Worm (Caenorhabditis elegans) whole organism, mixed stage, embryonic: ENCODE measurements around the gene R12B2.13.

Source experiments
- ceh-83 ChIP-seq: fragments of 200-800 bp; sonication (Bioruptor generic); optimal IDR thresholded peaks from 2 replicates; lab custom pipeline; 2018; ENCODE audit warnings: mild to moderate bottlenecking, missing genetic modification characterization, missing compliant biosample characterization
- elt-3 ChIP-seq: fragments of 150-350 bp; optimal IDR thresholded peaks from 2 replicates; lab custom pipeline; 2014; ENCODE audit warnings: missing biosample characterization, missing genetic modification characterization
- lsy-2 ChIP-seq: fragments of 150-350 bp; optimal IDR thresholded peaks from 2 replicates; lab custom pipeline; 2014; ENCODE audit warnings: missing biosample characterization, missing genetic modification characterization
- nhr-12 ChIP-seq: fragments of 150-350 bp; optimal IDR thresholded peaks from 2 replicates; lab custom pipeline; 2014; ENCODE audit warnings: missing biosample characterization, missing genetic modification characterization
- nhr-28 ChIP-seq: fragments of 150-350 bp; optimal IDR thresholded peaks from 2 replicates; lab custom pipeline; 2014; ENCODE audit warnings: missing biosample characterization, missing genetic modification characterization
- pha-4 ChIP-seq: fragments of 150-350 bp; optimal IDR thresholded peaks from 2 replicates; lab custom pipeline; 2018; ENCODE audit warnings: missing biosample characterization, missing genetic modification reagents, missing genetic modification characterization
- snpc-4 ChIP-seq: fragments of 150-350 bp; optimal IDR thresholded peaks from 2 replicates; lab custom pipeline; 2014; ENCODE audit warnings: missing biosample characterization, missing genetic modification characterization
- tbx-8 ChIP-seq: fragments of 200-800 bp; sonication (Bioruptor generic); optimal IDR thresholded peaks from 2 replicates; lab custom pipeline; 2018; ENCODE audit warnings: mild to moderate bottlenecking, missing genetic modification characterization, moderate library complexity, missing compliant biosample characterization
- unc-39 ChIP-seq: fragments of 150-350 bp; optimal IDR thresholded peaks from 2 replicates; lab custom pipeline; 2014; ENCODE audit warnings: missing biosample characterization, missing genetic modification characterization

- TF ChIP-seq elt-3 (tag; lab: Kevin White, UChicago) (no peak), snpc-4 (tag; lab: Kevin White, UChicago) (no peak), nhr-28 (no peak), unc-39 (tag; lab: Kevin White, UChicago) (no peak), pha-4 (tag; lab: Kevin White, UChicago) (no peak), lsy-2 (no peak), nhr-12 (no peak), ceh-83 (GFP tag; lab: Kevin White, UChicago) (no peak), tbx-8 (GFP tag; lab: Kevin White, UChicago) (no peak)
These were observed 3.5 kb upstream of the R12B2.13 start, which contains the start of gene W04D12.1 for ce11 chrIII:5836816-5837215.
